Worm (Caenorhabditis elegans) whole organism, L1 larva: ENCODE data around the gene gldi-2.

Experiments used
- C04F5.9 ChIP-seq: sonication (generic microtip); optimal IDR thresholded peaks from 2 replicates; lab custom pipeline; 2016; ENCODE audit warnings: missing genetic modification characterization, missing compliant biosample characterization
- C34B4.2 ChIP-seq: sonication (generic microtip); optimal IDR thresholded peaks from 2 replicates; lab custom pipeline; 2017; ENCODE audit warnings: mild to moderate bottlenecking, missing genetic modification characterization, missing compliant biosample characterization
- F16B12.6 ChIP-seq: fragments of 150-350 bp; optimal IDR thresholded peaks from 2 replicates; lab custom pipeline; 2014; ENCODE audit warnings: missing biosample characterization, missing genetic modification characterization
- Y116A8C.19 ChIP-seq: sonication (generic microtip); optimal IDR thresholded peaks from 2 replicates; lab custom pipeline; 2016; ENCODE audit warnings: missing compliant biosample characterization, missing genetic modification characterization, borderline replicate concordance
- alr-1 ChIP-seq: fragments of 200-800 bp; sonication (Bioruptor generic); optimal IDR thresholded peaks from 2 replicates; lab custom pipeline; 2018; ENCODE audit warnings: borderline replicate concordance, mild to moderate bottlenecking, missing genetic modification characterization, missing compliant biosample characterization
- ceh-82 ChIP-seq, 3 experiments: fragments of 150-350 bp in 1 of 3; sonication (generic microtip) in 2 of 3; optimal IDR thresholded peaks; 2 replicates each; lab custom pipeline; 2014 to 2017; ENCODE audit warnings: missing biosample characterization in 3 of 3, missing genetic modification characterization in 3 of 3
- dpl-1 ChIP-seq, 3 experiments: fragments of 150-350 bp in 2 of 3; sonication (generic microtip) in 1 of 3; optimal IDR thresholded peaks; 2 replicates each; lab custom pipeline; 2014 to 2017; ENCODE audit warnings: missing biosample characterization in 3 of 3, missing genetic modification characterization in 3 of 3, missing genetic modification reagents in 3 of 3
- efl-3 ChIP-seq: fragments of 200-800 bp; sonication (Bioruptor generic); optimal IDR thresholded peaks from 2 replicates; lab custom pipeline; 2018; ENCODE audit warnings: mild to moderate bottlenecking, missing genetic modification characterization, missing compliant biosample characterization
- ets-5 ChIP-seq: fragments of 200-800 bp; sonication (Bioruptor generic); IDR thresholded peaks from 2 replicates; pipeline ENCODE4 v1.3.6; 2022; ENCODE audit warnings: missing genetic modification characterization, missing compliant biosample characterization
- fkh-10 ChIP-seq: sonication (generic microtip); optimal IDR thresholded peaks from 2 replicates; lab custom pipeline; 2017; ENCODE audit warnings: missing biosample characterization, missing genetic modification reagents, missing genetic modification characterization
- fkh-4 ChIP-seq: sonication (generic microtip); optimal IDR thresholded peaks from 2 replicates; lab custom pipeline; 2016; ENCODE audit warnings: missing compliant biosample characterization, missing genetic modification characterization, borderline replicate concordance
- fkh-8 ChIP-seq: sonication (generic microtip); optimal IDR thresholded peaks from 2 replicates; lab custom pipeline; 2016; ENCODE audit warnings: mild to moderate bottlenecking, missing genetic modification characterization, missing compliant biosample characterization
- hpl-2 ChIP-seq: fragments of 150-350 bp; optimal IDR thresholded peaks from 2 replicates; lab custom pipeline; 2014; ENCODE audit warnings: missing biosample characterization, missing genetic modification reagents, missing genetic modification characterization
- irx-1 ChIP-seq: sonication (generic microtip); optimal IDR thresholded peaks from 2 replicates; lab custom pipeline; 2016; ENCODE audit warnings: missing genetic modification characterization, missing compliant biosample characterization
- isw-1 ChIP-seq: fragments of 200-800 bp; sonication (Bioruptor generic); IDR thresholded peaks from 2 replicates; pipeline ENCODE4 v1.3.6; 2022; ENCODE audit warnings: missing genetic modification characterization, missing compliant biosample characterization
- lin-13 ChIP-seq: fragments of 150-350 bp; optimal IDR thresholded peaks from 2 replicates; lab custom pipeline; 2014; ENCODE audit warnings: missing biosample characterization, missing genetic modification reagents, missing genetic modification characterization
- lin-14 ChIP-seq: fragments of 200-800 bp; sonication (Bioruptor generic); optimal IDR thresholded peaks from 2 replicates; lab custom pipeline; 2018; ENCODE audit warnings: mild to moderate bottlenecking, missing genetic modification characterization, moderate library complexity, missing compliant biosample characterization
- lin-35 ChIP-seq, 2 experiments: fragments of 150-350 bp; optimal IDR thresholded peaks; 2 replicates each; lab custom pipeline; 2014; ENCODE audit warnings: missing biosample characterization in 2 of 2, missing genetic modification characterization in 2 of 2, missing genetic modification reagents in 2 of 2
- lin-39 ChIP-seq: fragments of 150-350 bp; optimal IDR thresholded peaks from 2 replicates; lab custom pipeline; 2014; ENCODE audit warnings: missing biosample characterization, missing genetic modification reagents, missing genetic modification characterization
- lsy-2 ChIP-seq, 2 experiments: fragments of 150-350 bp; optimal IDR thresholded peaks; 2 replicates each; lab custom pipeline; 2014; ENCODE audit warnings: missing biosample characterization in 2 of 2, missing genetic modification characterization in 2 of 2
- mep-1 ChIP-seq: fragments of 150-350 bp; optimal IDR thresholded peaks from 2 replicates; lab custom pipeline; 2014; ENCODE audit warnings: missing biosample characterization, missing genetic modification characterization
- nhr-12 ChIP-seq: sonication (generic microtip); optimal IDR thresholded peaks from 2 replicates; lab custom pipeline; 2017; ENCODE audit warnings: missing biosample characterization, missing genetic modification characterization
- nhr-19 ChIP-seq: fragments of 200-800 bp; sonication (Bioruptor generic); conservative IDR thresholded peaks from 2 replicates; pipeline ENCODE4 v1.3.6; 2022; ENCODE audit warnings: missing genetic modification characterization, missing compliant biosample characterization
- nhr-47 ChIP-seq: sonication (generic microtip); optimal IDR thresholded peaks from 2 replicates; lab custom pipeline; 2016; ENCODE audit warnings: mild to moderate bottlenecking, missing genetic modification characterization, moderate library complexity, missing compliant biosample characterization
- nhr-76 ChIP-seq: sonication (generic microtip); optimal IDR thresholded peaks from 2 replicates; lab custom pipeline; 2017; ENCODE audit warnings: missing biosample characterization, missing genetic modification characterization
- nhr-77 ChIP-seq: fragments of 150-350 bp; optimal IDR thresholded peaks from 2 replicates; lab custom pipeline; 2014; ENCODE audit warnings: missing biosample characterization, missing genetic modification characterization
- nhr-85 ChIP-seq: sonication (generic microtip); peaks from one replicate; lab custom pipeline; 2016; ENCODE audit warnings: missing genetic modification characterization, inconsistent platforms, missing compliant biosample characterization
- nhr-90 ChIP-seq: sonication (generic microtip); optimal IDR thresholded peaks from 2 replicates; lab custom pipeline; 2016; ENCODE audit warnings: mild to moderate bottlenecking, missing genetic modification characterization, missing compliant biosample characterization; ENCODE audit not compliant: poor library complexity
- pag-3 ChIP-seq: sonication (generic microtip); optimal IDR thresholded peaks from 2 replicates; lab custom pipeline; 2017; ENCODE audit warnings: missing genetic modification characterization, mild to moderate bottlenecking, missing compliant biosample characterization, antibody characterized with exemption, borderline replicate concordance; ENCODE audit not compliant: insufficient read depth
- pqm-1 ChIP-seq: sonication (generic microtip); optimal IDR thresholded peaks from 3 replicates; lab custom pipeline; 2017; ENCODE audit warnings: missing biosample characterization, missing genetic modification characterization
- rnt-1 ChIP-seq: sonication (generic microtip); optimal IDR thresholded peaks from 2 replicates; lab custom pipeline; 2016; ENCODE audit warnings: mild to moderate bottlenecking, missing genetic modification characterization, moderate library complexity, missing compliant biosample characterization
- skn-1 ChIP-seq: fragments of 150-350 bp; optimal IDR thresholded peaks from 2 replicates; lab custom pipeline; 2014; ENCODE audit warnings: missing biosample characterization, missing genetic modification characterization
- snu-23 ChIP-seq: sonication (generic microtip); optimal IDR thresholded peaks from 2 replicates; lab custom pipeline; 2016; ENCODE audit warnings: missing genetic modification characterization, missing compliant biosample characterization
- sup-37 ChIP-seq: fragments of 200-800 bp; sonication (Bioruptor generic); optimal IDR thresholded peaks from 2 replicates; lab custom pipeline; 2018; ENCODE audit warnings: mild to moderate bottlenecking, missing genetic modification characterization, missing compliant biosample characterization
- swsn-7 ChIP-seq: sonication (generic microtip); optimal IDR thresholded peaks from 2 replicates; lab custom pipeline; 2016; ENCODE audit warnings: missing genetic modification characterization, missing compliant biosample characterization
- tbx-2 ChIP-seq: sonication (generic microtip); optimal IDR thresholded peaks from 2 replicates; lab custom pipeline; 2016; ENCODE audit warnings: missing genetic modification characterization, missing compliant biosample characterization
- tlp-1 ChIP-seq: fragments of 150-350 bp; optimal IDR thresholded peaks from 2 replicates; lab custom pipeline; 2014; ENCODE audit warnings: missing biosample characterization, missing genetic modification characterization
- unc-130 ChIP-seq: fragments of 150-350 bp; optimal IDR thresholded peaks from 2 replicates; lab custom pipeline; 2017; ENCODE audit warnings: missing biosample characterization, missing genetic modification characterization, inconsistent platforms
- unc-86 ChIP-seq: sonication (generic microtip); optimal IDR thresholded peaks from 2 replicates; lab custom pipeline; 2016; ENCODE audit warnings: missing genetic modification characterization, missing compliant biosample characterization
- unc-98 ChIP-seq: fragments of 200-800 bp; sonication (Bioruptor generic); IDR thresholded peaks from 2 replicates; pipeline ENCODE4 v1.3.6; 2022; ENCODE audit warnings: missing genetic modification characterization, missing compliant biosample characterization
- xbp-1 ChIP-seq: sonication (generic microtip); optimal IDR thresholded peaks from 2 replicates; lab custom pipeline; 2016; ENCODE audit warnings: missing genetic modification characterization, missing compliant biosample characterization
- zag-1 ChIP-seq: fragments of 150-350 bp; optimal IDR thresholded peaks from 2 replicates; lab custom pipeline; 2014; ENCODE audit warnings: missing biosample characterization, missing genetic modification characterization
- ztf-11 ChIP-seq, 2 experiments: sonication (generic microtip); optimal IDR thresholded peaks; 2 replicates each; lab custom pipeline; 2016 to 2017; ENCODE audit warnings: missing genetic modification characterization in 2 of 2, missing biosample characterization in 1 of 2, missing compliant biosample characterization in 1 of 2
- ztf-4 ChIP-seq: fragments of 150-350 bp; optimal IDR thresholded peaks from 2 replicates; lab custom pipeline; 2014; ENCODE audit warnings: missing biosample characterization, missing genetic modification characterization

Gene gldi-2

ce11 chrII:6800104-6800711 is 17.0 kb downstream of the gldi-2 start, which contains the start of gene F31E8.4 (continued):
- TF ChIP-seq rnt-1 = peak; percentile 14
- TF ChIP-seq ztf-11 (tag; optimal IDR thresholded peaks at IDR 0.05; lab: Kevin White, UChicago) = no peak
- no peak for TF ChIP-seq hpl-2 (GFP tag; lab: Kevin White, UChicago)
- no peak for TF ChIP-seq F16B12.6
- peak; percentile 38 for TF ChIP-seq snu-23 (GFP tag; lab: Kevin White, UChicago)
- peak; percentile 12 for TF ChIP-seq mep-1
- no peak for TF ChIP-seq fkh-4 (tag; lab: Kevin White, UChicago)

- TF ChIP-seq tlp-1 (tag; lab: Kevin White, UChicago) (no peak), C04F5.9 (tag; lab: Kevin White, UChicago) (no peak), ztf-4 (tag; lab: Kevin White, UChicago) (no peak), fkh-10 (no peak), unc-130 (no peak), isw-1 (GFP tag; lab: Robert Waterston, UW) (no peak), rnt-1 (no peak), swsn-7 (tag; lab: Kevin White, UChicago) (no peak), nhr-19 (GFP tag; lab: Robert Waterston, UW) (no peak)
Measured at ce11 chrII:6801262-6801661, 18.0 kb downstream of the gldi-2 start.

- TF ChIP-seq fkh-10 (no peak), ets-5 (GFP tag; lab: Robert Waterston, UW) (no peak), unc-98 (GFP tag; lab: Robert Waterston, UW) (no peak), nhr-47 (tag; lab: Kevin White, UChicago) (no peak)
Measured at ce11 chrII:6803024-6803423, 19.8 kb downstream of the gldi-2 start, which contains the start of gene tab-1. Gene tab-1 (plus strand): TSS chrII:6803324.

- TF ChIP-seq F16B12.6 (no peak), pqm-1 (no peak), lsy-2 (tag; optimal IDR thresholded peaks at IDR 0.05; lab: Kevin White, UChicago) (no peak), sup-37 (GFP tag; lab: Kevin White, UChicago) (no peak), nhr-90 (tag; lab: Kevin White, UChicago) (no peak), Y116A8C.19 (tag; lab: Kevin White, UChicago) (no peak), unc-98 (GFP tag; lab: Robert Waterston, UW) (no peak), swsn-7 (tag; lab: Kevin White, UChicago) (no peak), lin-13 (GFP tag; lab: Kevin White, UChicago) (no peak), C34B4.2 (no peak), efl-3 (GFP tag; lab: Kevin White, UChicago) (no peak), irx-1 (no peak), nhr-85 (tag; lab: Kevin White, UChicago) (no peak), nhr-12 (no peak)
Measured at ce11 chrII:6807162-6807561, 23.9 kb downstream of the gldi-2 start, which contains the start of gene F31E8.5. Gene F31E8.5 (minus strand): TSS chrII:6807262.

- peak; percentile 12 for TF ChIP-seq fkh-10
- TF ChIP-seq fkh-8 (tag; lab: Kevin White, UChicago) = peak; percentile 51
- no peak for TF ChIP-seq lin-13 (GFP tag; lab: Kevin White, UChicago)
- peak; percentile 29 for TF ChIP-seq nhr-47 (tag; lab: Kevin White, UChicago)
- TF ChIP-seq unc-86 = peak; percentile 16
- TF ChIP-seq swsn-7 (tag; lab: Kevin White, UChicago) = peak; percentile 33
- TF ChIP-seq nhr-76 (tag; lab: Kevin White, UChicago) = no peak
- peak in 1 of 3 experiments; percentile 31 for TF ChIP-seq ceh-82 (tag; optimal IDR thresholded peaks at IDR 0.05; lab: Kevin White, UChicago)
- no peak for TF ChIP-seq dpl-1 (GFP tag; optimal IDR thresholded peaks at IDR 0.05; lab: Kevin White, UChicago)
- no peak for TF ChIP-seq isw-1 (GFP tag; lab: Robert Waterston, UW)
- no peak for TF ChIP-seq pag-3 (tag; lab: Kevin White, UChicago)
- no peak for TF ChIP-seq C04F5.9 (tag; lab: Kevin White, UChicago)
- TF ChIP-seq lin-35 (GFP tag; optimal IDR thresholded peaks at IDR 0.05; lab: Kevin White, UChicago) = peak in 1 of 2 experiments; percentile 5
- peak; percentile 21 for TF ChIP-seq tbx-2
- TF ChIP-seq nhr-77 = no peak
- TF ChIP-seq zag-1 (tag; lab: Kevin White, UChicago) = no peak
- TF ChIP-seq alr-1 (tag; lab: Kevin White, UChicago) = no peak
- TF ChIP-seq lsy-2 (tag; optimal IDR thresholded peaks at IDR 0.05; lab: Kevin White, UChicago) = peak in 1 of 2 experiments; percentile 33
- no peak for TF ChIP-seq skn-1
- TF ChIP-seq xbp-1 (tag; lab: Kevin White, UChicago) = no peak
- no peak for TF ChIP-seq lin-39 (tag; lab: Kevin White, UChicago)
- TF ChIP-seq lin-14 = peak; percentile 78
Measured at ce11 chrII:6808539-6808938, 25.3 kb downstream of the gldi-2 start.
